Worm (Caenorhabditis elegans): ENCODE results near the gene hda-5.

- TF ChIP-seq lin-39 (tag; optimal IDR thresholded peaks at IDR 0.05) (no peak), blmp-1 (tag; optimal IDR thresholded peaks at IDR 0.05; ENCODE audit: insufficient read depth) (no peak), egl-27 (tag; optimal IDR thresholded peaks at IDR 0.05) (no peak), aly-2 (tag; optimal IDR thresholded peaks at IDR 0.05) (no peak), nhr-10 (tag; optimal IDR thresholded peaks at IDR 0.05) (no peak), mdl-1 (tag; optimal IDR thresholded peaks at IDR 0.05) (no peak), nhr-77 (tag; optimal IDR thresholded peaks at IDR 0.05) (no peak)
Observed at ce11 chrII:11802451-11802850, 3.6 kb downstream of the hda-5 start, which contains the start of gene F43G6.17.

Data from whole organism, L2 larva.